Fruit fly (Drosophila melanogaster) whole organism, embryonic: ENCODE results near the gene Inx5.

Source experiments
- B-H1 ChIP-seq: fragments of 200-800 bp; sonication (Bioruptor generic); IDR thresholded peaks from 3 replicates; pipeline ENCODE4 v1.3.6; 2022; ENCODE audit warnings: missing biosample characterization, missing genetic modification characterization
- BEAF-32 ChIP-seq: fragments of 200-800 bp; sonication (Bioruptor generic); optimal IDR thresholded peaks from 3 replicates; lab custom pipeline; 2017; ENCODE audit warnings: missing biosample characterization, missing genetic modification characterization, mild to moderate bottlenecking, moderate library complexity, missing genetic modification reagents
- CG10979 ChIP-seq: fragments of 200-800 bp; sonication (Bioruptor generic); optimal IDR thresholded peaks from 2 replicates; lab custom pipeline; 2018; ENCODE audit warnings: missing biosample characterization, mild to moderate bottlenecking, missing genetic modification characterization, moderate library complexity
- CG11093 ChIP-seq: fragments of 200-800 bp; sonication (Bioruptor generic); IDR thresholded peaks from 3 replicates; pipeline ENCODE4 v1.3.6; 2022; ENCODE audit warnings: missing biosample characterization, missing genetic modification characterization
- CG11723 ChIP-seq: fragments of 200-800 bp; sonication (Bioruptor generic); optimal IDR thresholded peaks from 2 replicates; lab custom pipeline; 2017; ENCODE audit warnings: missing biosample characterization, mild to moderate bottlenecking, missing genetic modification characterization
- CG12942 ChIP-seq: fragments of 200-800 bp; sonication (Bioruptor generic); optimal IDR thresholded peaks from 3 replicates; lab custom pipeline; 2016; ENCODE audit warnings: missing biosample characterization, missing genetic modification characterization
- CG14710 ChIP-seq: fragments of 200-800 bp; sonication (Bioruptor generic); optimal IDR thresholded peaks from 3 replicates; lab custom pipeline; 2019; ENCODE audit warnings: missing biosample characterization, mild to moderate bottlenecking, missing genetic modification characterization, moderate library complexity
- CG15479 ChIP-seq: fragments of 200-800 bp; sonication (Bioruptor generic); optimal IDR thresholded peaks from 3 replicates; lab custom pipeline; 2019; ENCODE audit warnings: missing biosample characterization, mild to moderate bottlenecking, missing genetic modification characterization, moderate library complexity
- CG15696 ChIP-seq: fragments of 200-800 bp; sonication (Bioruptor generic); optimal IDR thresholded peaks from 2 replicates; lab custom pipeline; 2019; ENCODE audit warnings: missing biosample characterization, mild to moderate bottlenecking, missing genetic modification characterization, moderate library complexity
- CG17361 ChIP-seq: fragments of 200-800 bp; sonication (Bioruptor generic); IDR thresholded peaks from 3 replicates; pipeline ENCODE4 v1.3.6; 2022; ENCODE audit warnings: missing biosample characterization, missing genetic modification characterization
- CG17612 ChIP-seq: fragments of 200-800 bp; sonication (Bioruptor generic); IDR thresholded peaks from 2 replicates; pipeline ENCODE4 v1.3.6; 2022; ENCODE audit warnings: missing biosample characterization, missing genetic modification characterization
- CG2116 ChIP-seq: fragments of 200-800 bp; sonication (Bioruptor generic); optimal IDR thresholded peaks from 3 replicates; lab custom pipeline; 2018; ENCODE audit warnings: missing biosample characterization, mild to moderate bottlenecking, missing genetic modification characterization
- CG2120 ChIP-seq: fragments of 200-800 bp; sonication (Bioruptor generic); optimal IDR thresholded peaks from 3 replicates; lab custom pipeline; 2016; ENCODE audit warnings: missing biosample characterization, missing genetic modification characterization
- CG2199 ChIP-seq: fragments of 200-800 bp; sonication (Bioruptor generic); IDR thresholded peaks from 3 replicates; pipeline ENCODE4 v1.3.6; 2022; ENCODE audit warnings: missing biosample characterization, missing genetic modification characterization
- CG2875 ChIP-seq: fragments of 200-800 bp; sonication (Bioruptor generic); optimal IDR thresholded peaks from 2 replicates; lab custom pipeline; 2017; ENCODE audit warnings: missing biosample characterization, mild to moderate bottlenecking, missing genetic modification characterization, missing genetic modification reagents
- CG31441 ChIP-seq: fragments of 200-800 bp; sonication (Bioruptor generic); IDR thresholded peaks from 2 replicates; pipeline ENCODE4 v1.3.6; 2022; ENCODE audit warnings: missing biosample characterization, missing genetic modification characterization
- CG42726 ChIP-seq: fragments of 200-800 bp; sonication (Bioruptor generic); IDR thresholded peaks from 2 replicates; pipeline ENCODE4 v1.3.6; 2022; ENCODE audit warnings: missing biosample characterization, missing genetic modification characterization; ENCODE audit not compliant: partially characterized antibody
- CG43689 ChIP-seq: fragments of 200-800 bp; sonication (Bioruptor generic); IDR thresholded peaks from 2 replicates; pipeline ENCODE4 v1.3.6; 2022; ENCODE audit warnings: missing biosample characterization, missing genetic modification characterization
- CG4404 ChIP-seq: fragments of 200-800 bp; sonication (Bioruptor generic); IDR thresholded peaks from 2 replicates; pipeline ENCODE4 v1.3.6; 2022; ENCODE audit warnings: missing biosample characterization, missing genetic modification characterization
- CG9727 ChIP-seq: fragments of 200-800 bp; sonication (Bioruptor generic); optimal IDR thresholded peaks from 3 replicates; lab custom pipeline; 2017; ENCODE audit warnings: missing biosample characterization, mild to moderate bottlenecking, missing genetic modification characterization
- Doc2 ChIP-seq: fragments of 200-800 bp; sonication (Bioruptor generic); IDR thresholded peaks from 2 replicates; pipeline ENCODE4 v1.3.6; 2022; ENCODE audit warnings: missing biosample characterization, missing genetic modification characterization
- Drgx ChIP-seq: fragments of 200-800 bp; sonication (Bioruptor generic); IDR thresholded peaks from 2 replicates; pipeline ENCODE4 v1.3.6; 2022; ENCODE audit warnings: missing biosample characterization, missing genetic modification characterization
- Elba2 ChIP-seq: fragments of 200-800 bp; sonication (Bioruptor generic); optimal IDR thresholded peaks from 3 replicates; lab custom pipeline; 2016; ENCODE audit warnings: missing biosample characterization, missing genetic modification characterization
- Hmx ChIP-seq: fragments of 200-800 bp; sonication (Bioruptor generic); optimal IDR thresholded peaks from 2 replicates; lab custom pipeline; 2016; ENCODE audit warnings: missing biosample characterization, missing genetic modification characterization
- Hr51 ChIP-seq, 2 experiments: fragments of 200-800 bp; sonication (Bioruptor generic); optimal IDR thresholded peaks; 2 replicates in 1 of 2; 3 replicates in 1 of 2; lab custom pipeline; 2016 to 2018; ENCODE audit warnings: missing biosample characterization in 2 of 2, missing genetic modification characterization in 2 of 2, mild to moderate bottlenecking in 1 of 2, moderate library complexity in 1 of 2
- Lhr ChIP-seq: fragments of 200-800 bp; sonication (Bioruptor generic); optimal IDR thresholded peaks from 3 replicates; lab custom pipeline; 2017; ENCODE audit warnings: mild to moderate bottlenecking, missing biosample characterization, missing genetic modification reagents, missing genetic modification characterization
- MESR4 ChIP-seq: fragments of 200-800 bp; sonication (Bioruptor generic); optimal IDR thresholded peaks from 2 replicates; lab custom pipeline; 2018; ENCODE audit warnings: missing biosample characterization, mild to moderate bottlenecking, missing genetic modification characterization, moderate library complexity
- Neu2 ChIP-seq: fragments of 200-800 bp; sonication (Bioruptor generic); optimal IDR thresholded peaks from 3 replicates; lab custom pipeline; 2016; ENCODE audit warnings: missing biosample characterization, missing genetic modification characterization, borderline replicate concordance
- Nf-YA ChIP-seq: fragments of 200-800 bp; sonication (Bioruptor generic); IDR thresholded peaks from 2 replicates; pipeline ENCODE4 v1.3.6; 2022; ENCODE audit warnings: missing biosample characterization, missing genetic modification characterization
- Six4 ChIP-seq: fragments of 200-800 bp; sonication (Bioruptor generic); optimal IDR thresholded peaks from 2 replicates; lab custom pipeline; 2016; ENCODE audit warnings: missing biosample characterization, missing genetic modification characterization
- Sox100B ChIP-seq: fragments of 200-800 bp; sonication (Bioruptor generic); optimal IDR thresholded peaks from 3 replicates; lab custom pipeline; 2018; ENCODE audit warnings: missing biosample characterization, mild to moderate bottlenecking, missing genetic modification characterization
- Xbp1 ChIP-seq: fragments of 200-800 bp; sonication (Bioruptor generic); optimal IDR thresholded peaks from 3 replicates; lab custom pipeline; 2016; ENCODE audit warnings: missing biosample characterization, mild to moderate bottlenecking, missing genetic modification characterization
- ab ChIP-seq: fragments of 200-800 bp; sonication (Bioruptor generic); optimal IDR thresholded peaks from 2 replicates; lab custom pipeline; 2016; ENCODE audit warnings: missing biosample characterization, missing genetic modification characterization
- aop ChIP-seq: fragments of 200-800 bp; sonication (Bioruptor generic); IDR thresholded peaks from 2 replicates; pipeline ENCODE4 v1.3.6; 2022; ENCODE audit warnings: missing biosample characterization, missing genetic modification characterization
- bsh ChIP-seq, 2 experiments: fragments of 200-800 bp; sonication (Bioruptor generic); optimal IDR thresholded peaks; 2 replicates each; lab custom pipeline; 2017 to 2018; ENCODE audit warnings: mild to moderate bottlenecking in 2 of 2, missing biosample characterization in 2 of 2, missing genetic modification characterization in 2 of 2, moderate library complexity in 1 of 2
- cas ChIP-seq: fragments of 200-800 bp; sonication (Bioruptor generic); IDR thresholded peaks from 2 replicates; pipeline ENCODE4 v1.3.6; 2022; ENCODE audit warnings: missing biosample characterization, missing genetic modification characterization
- en ChIP-seq: fragments of 200-800 bp; sonication (Bioruptor generic); optimal IDR thresholded peaks from 2 replicates; lab custom pipeline; 2016; ENCODE audit warnings: missing biosample characterization, missing genetic modification characterization
- grn ChIP-seq: fragments of 200-800 bp; sonication (Bioruptor generic); optimal IDR thresholded peaks from 3 replicates; lab custom pipeline; 2017; ENCODE audit warnings: missing biosample characterization, missing genetic modification characterization
- ham ChIP-seq: fragments of 200-800 bp; sonication (Bioruptor generic); IDR thresholded peaks from 2 replicates; pipeline ENCODE4 v1.3.6; 2022; ENCODE audit warnings: missing biosample characterization, missing genetic modification characterization
- jumu ChIP-seq: fragments of 200-800 bp; sonication (Bioruptor generic); optimal IDR thresholded peaks from 3 replicates; lab custom pipeline; 2016; ENCODE audit warnings: missing biosample characterization, missing genetic modification characterization
- kay ChIP-seq: fragments of 200-800 bp; sonication (Bioruptor generic); optimal IDR thresholded peaks from 2 replicates; lab custom pipeline; 2016; ENCODE audit warnings: missing biosample characterization, missing genetic modification characterization
- lilli ChIP-seq: fragments of 200-800 bp; sonication (Bioruptor generic); optimal IDR thresholded peaks from 3 replicates; lab custom pipeline; 2016; ENCODE audit warnings: missing biosample characterization, missing genetic modification characterization
- nau ChIP-seq: fragments of 200-800 bp; sonication (Bioruptor generic); optimal IDR thresholded peaks from 3 replicates; lab custom pipeline; 2017; ENCODE audit warnings: missing biosample characterization, mild to moderate bottlenecking, missing genetic modification characterization, missing genetic modification reagents
- oc ChIP-seq: fragments of 200-800 bp; sonication (Bioruptor generic); optimal IDR thresholded peaks from 2 replicates; lab custom pipeline; 2018; ENCODE audit warnings: missing biosample characterization, mild to moderate bottlenecking, missing genetic modification characterization, moderate library complexity
- p53 ChIP-seq: fragments of 200-800 bp; sonication (Bioruptor generic); optimal IDR thresholded peaks from 2 replicates; lab custom pipeline; 2016; ENCODE audit warnings: missing biosample characterization, missing genetic modification characterization
- run ChIP-seq: fragments of 200-800 bp; sonication (Bioruptor generic); optimal IDR thresholded peaks from 3 replicates; lab custom pipeline; 2018; ENCODE audit warnings: missing biosample characterization, mild to moderate bottlenecking, missing genetic modification characterization
- tgo ChIP-seq: fragments of 200-800 bp; sonication (Bioruptor generic); IDR thresholded peaks from 3 replicates; pipeline ENCODE4 v1.3.6; 2022; ENCODE audit warnings: missing biosample characterization, missing genetic modification characterization
- tna ChIP-seq: fragments of 200-800 bp; sonication (Bioruptor generic); IDR thresholded peaks from 2 replicates; pipeline ENCODE4 v1.3.6; 2022; ENCODE audit warnings: missing biosample characterization, missing genetic modification characterization; ENCODE audit not compliant: partially characterized antibody
- toy ChIP-seq: fragments of 200-800 bp; sonication (Bioruptor generic); IDR thresholded peaks from 2 replicates; pipeline ENCODE4 v1.3.6; 2022; ENCODE audit warnings: missing biosample characterization, missing genetic modification characterization
- tx ChIP-seq: fragments of 200-800 bp; sonication (Bioruptor generic); optimal IDR thresholded peaks from 2 replicates; lab custom pipeline; 2016; ENCODE audit warnings: missing biosample characterization, missing genetic modification characterization
- unpg ChIP-seq: fragments of 200-800 bp; sonication (Bioruptor generic); optimal IDR thresholded peaks from 3 replicates; lab custom pipeline; 2018; ENCODE audit warnings: missing biosample characterization, mild to moderate bottlenecking, missing genetic modification characterization, moderate library complexity
- zf30C ChIP-seq: fragments of 200-800 bp; sonication (Bioruptor generic); optimal IDR thresholded peaks from 3 replicates; lab custom pipeline; 2018; ENCODE audit warnings: missing biosample characterization, mild to moderate bottlenecking, missing genetic modification characterization

Gene Inx5

DNA sequence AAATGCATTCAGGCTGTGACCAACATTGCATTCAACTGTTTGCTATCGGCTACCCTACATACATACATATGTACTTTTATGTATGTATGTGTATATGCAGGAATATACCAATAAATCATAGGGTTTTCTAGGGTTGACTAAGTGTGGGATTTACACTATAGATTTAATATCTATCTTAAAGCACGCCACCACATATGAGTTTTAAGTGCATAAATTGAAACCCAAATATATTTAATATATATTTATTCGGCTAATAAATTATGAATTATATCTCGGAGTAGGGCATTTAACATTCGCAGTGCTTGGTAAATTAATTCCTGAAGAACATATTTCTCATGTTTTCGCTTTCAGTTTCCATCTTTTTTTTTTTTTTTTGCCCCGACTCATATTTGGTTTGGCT lies 10.7 kb downstream of the Inx5 start:
- TF ChIP-seq MESR4 (no peak), CG15479 (GFP tag; lab: Kevin White, UChicago) (no peak), Drgx (GFP tag; lab: Robert Waterston, UW) (no peak), ab (no peak), Elba2 (GFP tag; lab: Kevin White, UChicago) (no peak), CG11723 (GFP tag; lab: Kevin White, UChicago) (no peak), CG12942 (no peak), toy (no peak), CG42726 (GFP tag; lab: Robert Waterston, UW) (no peak), lilli (GFP tag; lab: Kevin White, UChicago) (no peak), tna (GFP tag; lab: Robert Waterston, UW) (no peak), cas (GFP tag; lab: Robert Waterston, UW) (no peak), Nf-YA (GFP tag; lab: Robert Waterston, UW) (no peak), CG9727 (GFP tag; lab: Kevin White, UChicago) (peak; percentile 6), zf30C (GFP tag; lab: Kevin White, UChicago) (no peak), Neu2 (GFP tag; lab: Kevin White, UChicago) (no peak), CG10979 (tag; lab: Kevin White, UChicago) (peak; percentile 59), Six4 (GFP tag; lab: Kevin White, UChicago) (no peak), CG17612 (GFP tag; lab: Robert Waterston, UW) (no peak), Xbp1 (GFP tag; lab: Kevin White, UChicago) (no peak), Hr51 (GFP tag; optimal IDR thresholded peaks at IDR 0.05; lab: Kevin White, UChicago) (peak in 1 of 2 experiments; percentile 26), aop (GFP tag; lab: Robert Waterston, UW) (no peak), Lhr (GFP tag; lab: Kevin White, UChicago) (peak; percentile 14), grn (GFP tag; lab: Kevin White, UChicago) (no peak), jumu (GFP tag; lab: Kevin White, UChicago) (no peak), bsh (GFP tag; optimal IDR thresholded peaks at IDR 0.05; lab: Kevin White, UChicago) (peak; percentile 55 to 65), BEAF-32 (GFP tag; lab: Kevin White, UChicago) (no peak), unpg (GFP tag; lab: Kevin White, UChicago) (peak; percentile 52), ham (GFP tag; lab: Robert Waterston, UW) (no peak), B-H1 (GFP tag; lab: Robert Waterston, UW) (no peak), Hmx (GFP tag; lab: Kevin White, UChicago) (no peak), CG17361 (GFP tag; lab: Robert Waterston, UW) (no peak), en (GFP tag; lab: Kevin White, UChicago) (no peak), nau (GFP tag; lab: Kevin White, UChicago) (no peak), CG15696 (no peak), CG43689 (GFP tag; lab: Robert Waterston, UW) (no peak), run (no peak), CG2116 (GFP tag; lab: Kevin White, UChicago) (no peak), CG11093 (GFP tag; lab: Robert Waterston, UW) (no peak), p53 (GFP tag; lab: Kevin White, UChicago) (no peak), CG4404 (GFP tag; lab: Robert Waterston, UW) (no peak), tx (GFP tag; lab: Kevin White, UChicago) (no peak), Doc2 (GFP tag; lab: Robert Waterston, UW) (no peak), Sox100B (GFP tag; lab: Kevin White, UChicago) (peak; percentile 19), CG14710 (tag; lab: Kevin White, UChicago) (peak; percentile 22), oc (peak; percentile 19), CG2199 (GFP tag; lab: Robert Waterston, UW) (no peak), CG2875 (GFP tag; lab: Kevin White, UChicago) (peak; percentile 15), CG31441 (GFP tag; lab: Robert Waterston, UW) (0 out of 2 replicates have a peak, but pooled peaks have one; percentile 12), kay (GFP tag; lab: Kevin White, UChicago) (no peak), CG2120 (GFP tag; lab: Kevin White, UChicago) (no peak), tgo (no peak)
